Fruit fly (Drosophila melanogaster) whole organism, embryonic: ENCODE results near the gene Parg.

Experiments used
- Atf6 ChIP-seq: fragments of 200-800 bp; sonication (Bioruptor generic); IDR thresholded peaks from 2 replicates; pipeline ENCODE4 v1.3.6; 2022; ENCODE audit warnings: missing biosample characterization, missing genetic modification characterization
- Blimp-1 ChIP-seq: fragments of 200-800 bp; sonication (Bioruptor generic); optimal IDR thresholded peaks from 3 replicates; lab custom pipeline; 2018; ENCODE audit warnings: missing biosample characterization, missing genetic modification characterization, mild to moderate bottlenecking, moderate library complexity, missing genetic modification reagents
- BtbVII ChIP-seq: fragments of 200-800 bp; sonication (Bioruptor generic); optimal IDR thresholded peaks from 3 replicates; lab custom pipeline; 2017; ENCODE audit warnings: missing biosample characterization, mild to moderate bottlenecking, missing genetic modification characterization
- CG10431 ChIP-seq: fragments of 200-800 bp; sonication (Bioruptor generic); optimal IDR thresholded peaks from 3 replicates; lab custom pipeline; 2018; ENCODE audit warnings: missing biosample characterization, mild to moderate bottlenecking, missing genetic modification characterization
- CG10462 ChIP-seq: fragments of 200-800 bp; sonication (Bioruptor generic); optimal IDR thresholded peaks from 2 replicates; lab custom pipeline; 2016; ENCODE audit warnings: missing biosample characterization, missing genetic modification characterization
- CG10565 ChIP-seq: fragments of 200-800 bp; sonication (Bioruptor generic); optimal IDR thresholded peaks from 3 replicates; lab custom pipeline; 2016; ENCODE audit warnings: missing biosample characterization, mild to moderate bottlenecking, missing genetic modification characterization
- CG11456 ChIP-seq: fragments of 200-800 bp; sonication (Bioruptor generic); IDR thresholded peaks from 3 replicates; pipeline ENCODE4 v1.3.6; 2022; ENCODE audit warnings: missing biosample characterization, missing genetic modification characterization
- CG12236 ChIP-seq: fragments of 200-800 bp; sonication (Bioruptor generic); optimal IDR thresholded peaks from 2 replicates; lab custom pipeline; 2016; ENCODE audit warnings: missing biosample characterization, missing genetic modification characterization
- CG12769 ChIP-seq: fragments of 200-800 bp; sonication (Bioruptor generic); optimal IDR thresholded peaks from 2 replicates; lab custom pipeline; 2019; ENCODE audit warnings: missing biosample characterization, mild to moderate bottlenecking, missing genetic modification characterization, moderate library complexity
- CG13624 ChIP-seq: fragments of 200-800 bp; sonication (Bioruptor generic); optimal IDR thresholded peaks from 2 replicates; lab custom pipeline; 2016; ENCODE audit warnings: missing biosample characterization, missing genetic modification characterization
- CG14014 ChIP-seq: fragments of 200-800 bp; sonication (Bioruptor generic); IDR thresholded peaks from 2 replicates; pipeline ENCODE4 v1.3.6; 2022; ENCODE audit warnings: missing biosample characterization, missing genetic modification characterization
- CG16813 ChIP-seq: fragments of 200-800 bp; sonication (Bioruptor generic); IDR thresholded peaks from 3 replicates; pipeline ENCODE4 v1.3.6; 2022; ENCODE audit warnings: missing biosample characterization, missing genetic modification characterization; ENCODE audit not compliant: partially characterized antibody
- CG17186 ChIP-seq: fragments of 200-800 bp; sonication (Bioruptor generic); optimal IDR thresholded peaks from 3 replicates; lab custom pipeline; 2017; ENCODE audit warnings: missing biosample characterization, missing genetic modification reagents, missing genetic modification characterization
- CG17361 ChIP-seq: fragments of 200-800 bp; sonication (Bioruptor generic); IDR thresholded peaks from 3 replicates; pipeline ENCODE4 v1.3.6; 2022; ENCODE audit warnings: missing biosample characterization, missing genetic modification characterization
- CG17568 ChIP-seq: fragments of 200-800 bp; sonication (Bioruptor generic); optimal IDR thresholded peaks from 2 replicates; lab custom pipeline; 2018; ENCODE audit warnings: missing biosample characterization, mild to moderate bottlenecking, missing genetic modification characterization, moderate library complexity
- CG17912 ChIP-seq: fragments of 200-800 bp; sonication (Bioruptor generic); optimal IDR thresholded peaks from 2 replicates; lab custom pipeline; 2018; ENCODE audit warnings: missing biosample characterization, mild to moderate bottlenecking, missing genetic modification characterization
- CG2889 ChIP-seq: fragments of 200-800 bp; sonication (Bioruptor generic); IDR thresholded peaks from 3 replicates; pipeline ENCODE4 v1.3.6; 2022; ENCODE audit warnings: missing biosample characterization, missing genetic modification characterization
- CG5180 ChIP-seq: fragments of 200-800 bp; sonication (Bioruptor generic); optimal IDR thresholded peaks from 3 replicates; lab custom pipeline; 2017; ENCODE audit warnings: missing biosample characterization, missing genetic modification characterization, mild to moderate bottlenecking, moderate library complexity, missing genetic modification reagents
- CG6254 ChIP-seq: fragments of 200-800 bp; sonication (Bioruptor generic); optimal IDR thresholded peaks from 3 replicates; lab custom pipeline; 2017; ENCODE audit warnings: mild to moderate bottlenecking, missing biosample characterization, missing genetic modification reagents, missing genetic modification characterization
- CG6272 ChIP-seq: fragments of 200-800 bp; sonication (Bioruptor generic); IDR thresholded peaks from 2 replicates; pipeline ENCODE4 v1.3.6; 2022; ENCODE audit warnings: missing biosample characterization, missing genetic modification characterization
- CG6791 ChIP-seq: fragments of 200-800 bp; sonication (Bioruptor generic); IDR thresholded peaks from 3 replicates; pipeline ENCODE4 v1.3.6; 2022; ENCODE audit warnings: missing biosample characterization, missing genetic modification characterization; ENCODE audit not compliant: partially characterized antibody
- CG7357 ChIP-seq: fragments of 200-800 bp; sonication (Bioruptor generic); IDR thresholded peaks from 3 replicates; pipeline ENCODE4 v1.3.6; 2022; ENCODE audit warnings: missing biosample characterization, missing genetic modification characterization
- CG7556 ChIP-seq: fragments of 200-800 bp; sonication (Bioruptor generic); optimal IDR thresholded peaks from 2 replicates; lab custom pipeline; 2017; ENCODE audit warnings: missing biosample characterization, mild to moderate bottlenecking, missing genetic modification characterization
- CG8281 ChIP-seq: fragments of 200-800 bp; sonication (Bioruptor generic); optimal IDR thresholded peaks from 2 replicates; lab custom pipeline; 2018; ENCODE audit warnings: missing biosample characterization, mild to moderate bottlenecking, missing genetic modification characterization, moderate library complexity
- CG8478 ChIP-seq: fragments of >200 bp; optimal IDR thresholded peaks from 2 replicates; lab custom pipeline; 2018
- CG9817 ChIP-seq: fragments of 200-800 bp; sonication (Bioruptor generic); optimal IDR thresholded peaks from 2 replicates; lab custom pipeline; 2018; ENCODE audit warnings: missing biosample characterization, mild to moderate bottlenecking, missing genetic modification characterization, moderate library complexity
- CTCF ChIP-seq: fragments of 200-800 bp; sonication (Bioruptor generic); optimal IDR thresholded peaks from 2 replicates; lab custom pipeline; 2017; ENCODE audit warnings: missing biosample characterization, mild to moderate bottlenecking, missing genetic modification characterization, moderate library complexity
- CrebB ChIP-seq: fragments of 200-800 bp; sonication (Bioruptor generic); optimal IDR thresholded peaks from 3 replicates; lab custom pipeline; 2018; ENCODE audit warnings: missing biosample characterization, mild to moderate bottlenecking, missing genetic modification characterization
- Dref ChIP-seq: fragments of 200-800 bp; sonication (Bioruptor generic); IDR thresholded peaks from 2 replicates; pipeline ENCODE4 v1.3.6; 2022; ENCODE audit warnings: missing biosample characterization, missing genetic modification characterization
- E2f2 ChIP-seq: fragments of 200-800 bp; sonication (Bioruptor generic); IDR thresholded peaks from 2 replicates; pipeline ENCODE4 v1.3.6; 2022; ENCODE audit warnings: missing biosample characterization, missing genetic modification characterization
- Eip74EF ChIP-seq, 2 experiments: fragments of 200-800 bp in 1 of 2; fragments of >200 bp in 1 of 2; sonication (Bioruptor generic) in 1 of 2; optimal IDR thresholded peaks; 2 replicates each; lab custom pipeline; 2017 to 2019; ENCODE audit warnings: missing biosample characterization in 2 of 2, missing genetic modification characterization in 2 of 2, mild to moderate bottlenecking in 1 of 2, moderate library complexity in 1 of 2
- H2.0 ChIP-seq: fragments of 200-800 bp; sonication (Bioruptor generic); IDR thresholded peaks from 2 replicates; pipeline ENCODE4 v1.3.6; 2022; ENCODE audit warnings: missing biosample characterization, missing genetic modification characterization
- Meics ChIP-seq: fragments of 200-800 bp; sonication (Bioruptor generic); optimal IDR thresholded peaks from 2 replicates; lab custom pipeline; 2017; ENCODE audit warnings: missing biosample characterization, mild to moderate bottlenecking, missing genetic modification characterization
- NC2β ChIP-seq: fragments of 200-800 bp; sonication (Bioruptor generic); optimal IDR thresholded peaks from 2 replicates; lab custom pipeline; 2016; ENCODE audit warnings: missing biosample characterization, missing genetic modification characterization
- Sin3A ChIP-seq: fragments of >200 bp; optimal IDR thresholded peaks from 2 replicates; lab custom pipeline; 2018
- Sry-δ ChIP-seq: fragments of 200-800 bp; sonication (Bioruptor generic); optimal IDR thresholded peaks from 2 replicates; lab custom pipeline; 2016; ENCODE audit warnings: missing biosample characterization, missing genetic modification characterization
- Usf ChIP-seq: fragments of 200-800 bp; sonication (Bioruptor generic); optimal IDR thresholded peaks from 2 replicates; lab custom pipeline; 2017; ENCODE audit warnings: missing genotype, missing biosample characterization, missing genetic modification characterization
- ac ChIP-seq: fragments of 200-800 bp; sonication (Bioruptor generic); optimal IDR thresholded peaks from 3 replicates; lab custom pipeline; 2017; ENCODE audit warnings: missing biosample characterization, mild to moderate bottlenecking, missing genetic modification characterization
- cas ChIP-seq: fragments of 200-800 bp; sonication (Bioruptor generic); IDR thresholded peaks from 2 replicates; pipeline ENCODE4 v1.3.6; 2022; ENCODE audit warnings: missing biosample characterization, missing genetic modification characterization
- crp ChIP-seq, 2 experiments: fragments of 200-800 bp; sonication (Bioruptor generic); optimal IDR thresholded peaks; 2 replicates in 1 of 2; 3 replicates in 1 of 2; lab custom pipeline; 2017; ENCODE audit warnings: missing biosample characterization in 2 of 2, missing genetic modification characterization in 2 of 2, mild to moderate bottlenecking in 1 of 2, moderate library complexity in 1 of 2
- fu2 ChIP-seq: fragments of 200-800 bp; sonication (Bioruptor generic); optimal IDR thresholded peaks from 2 replicates; lab custom pipeline; 2016; ENCODE audit warnings: missing biosample characterization, missing genetic modification characterization
- lola ChIP-seq, 3 experiments: fragments of >200 bp in 2 of 3; fragments of 200-800 bp in 1 of 3; sonication (Bioruptor generic) in 1 of 3; optimal IDR thresholded peaks; 2 replicates each; lab custom pipeline; 2017 to 2019; ENCODE audit warnings: missing biosample characterization in 3 of 3, missing genetic modification characterization in 3 of 3, mild to moderate bottlenecking in 1 of 3, moderate library complexity in 1 of 3
- mirr ChIP-seq: fragments of 200-800 bp; sonication (Bioruptor generic); optimal IDR thresholded peaks from 3 replicates; lab custom pipeline; 2018; ENCODE audit warnings: missing biosample characterization, mild to moderate bottlenecking, missing genetic modification characterization
- oc ChIP-seq: fragments of 200-800 bp; sonication (Bioruptor generic); optimal IDR thresholded peaks from 2 replicates; lab custom pipeline; 2018; ENCODE audit warnings: missing biosample characterization, mild to moderate bottlenecking, missing genetic modification characterization, moderate library complexity
- pfk ChIP-seq: fragments of 200-800 bp; sonication (Bioruptor generic); optimal IDR thresholded peaks from 2 replicates; lab custom pipeline; 2018; ENCODE audit warnings: missing biosample characterization, mild to moderate bottlenecking, missing genetic modification characterization, moderate library complexity
- rib ChIP-seq: fragments of 200-800 bp; sonication (Bioruptor generic); IDR thresholded peaks from 2 replicates; pipeline ENCODE4 v1.3.6; 2022; ENCODE audit warnings: missing biosample characterization, missing genetic modification characterization
- sens ChIP-seq: fragments of 200-800 bp; sonication (Bioruptor generic); peaks from one replicate; lab custom pipeline; 2016; ENCODE audit warnings: missing biosample characterization, missing genetic modification characterization
- sens-2 ChIP-seq: fragments of 200-800 bp; sonication (Bioruptor generic); IDR thresholded peaks from 2 replicates; pipeline ENCODE4 v1.3.6; 2022; ENCODE audit warnings: missing biosample characterization, missing genetic modification characterization
- sna ChIP-seq: fragments of 200-800 bp; sonication (Bioruptor generic); IDR thresholded peaks from 2 replicates; pipeline ENCODE4 v1.3.6; 2022; ENCODE audit warnings: missing biosample characterization, missing genetic modification characterization; ENCODE audit not compliant: partially characterized antibody
- vvl ChIP-seq: fragments of 200-800 bp; sonication (Bioruptor generic); IDR thresholded peaks from 2 replicates; pipeline ENCODE4 v1.3.6; 2022; ENCODE audit warnings: missing biosample characterization, missing genetic modification characterization
- wek ChIP-seq: fragments of 200-800 bp; sonication (Bioruptor generic); optimal IDR thresholded peaks from 3 replicates; lab custom pipeline; 2018; ENCODE audit warnings: missing biosample characterization, mild to moderate bottlenecking, missing genetic modification characterization, moderate library complexity

Parg gene

DNA sequence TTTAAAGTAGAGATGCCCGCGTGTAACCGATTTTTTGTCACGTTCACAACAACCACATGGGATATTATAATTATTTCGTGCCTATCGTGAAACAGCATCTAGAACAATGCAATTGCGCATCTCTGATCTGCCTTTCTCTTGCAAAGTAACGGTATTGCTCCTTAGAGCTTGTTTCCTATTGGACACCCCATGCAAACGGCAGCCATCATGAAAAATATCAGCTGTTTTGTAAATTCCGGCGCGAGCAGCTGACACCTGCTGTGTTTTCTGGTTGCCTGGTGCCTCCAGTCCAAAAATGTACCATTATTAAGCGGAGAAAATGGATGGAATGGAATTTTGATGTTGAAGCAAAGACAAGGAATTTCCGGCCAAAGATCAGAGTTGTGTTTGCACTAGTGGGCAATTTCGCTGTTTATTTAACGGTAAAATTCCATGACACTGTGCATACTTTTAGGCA lies 32.9 kb upstream of the Parg start (continued):
- TF ChIP-seq ac (peak; percentile 55), H2.0 (no peak), Atf6 (GFP tag; lab: Robert Waterston, UW) (peak; percentile 27; the same call in 1 of the 2 replicates), CG5180 (peak; percentile 22), CG16813 (GFP tag; lab: Robert Waterston, UW) (peak; percentile 85; the same call in 2 of the 3 replicates), sna (GFP tag; lab: Robert Waterston, UW) (peak; percentile 77), CG6254 (GFP tag; lab: Kevin White, UChicago) (peak; percentile 2), CG12769 (tag; lab: Kevin White, UChicago) (peak; percentile 8), rib (GFP tag; lab: Robert Waterston, UW) (no peak), CG7556 (GFP tag; lab: Kevin White, UChicago) (peak; percentile 8), cas (no peak), BtbVII (GFP tag; lab: Kevin White, UChicago) (no peak), CG17912 (GFP tag; lab: Kevin White, UChicago) (peak; percentile 28), CG17568 (GFP tag; lab: Kevin White, UChicago) (peak; percentile 13), CrebB (tag; lab: Kevin White, UChicago) (peak; percentile 37), sens (GFP tag; lab: Kevin White, UChicago) (peak; percentile 74), Eip74EF (GFP tag; optimal IDR thresholded peaks at IDR 0.05; lab: Kevin White, UChicago) (peak in 1 of 2 experiments; percentile 40), NC2β (GFP tag; lab: Kevin White, UChicago) (peak; percentile 2), vvl (no peak), oc (no peak), CG17186 (GFP tag; lab: Kevin White, UChicago) (no peak), CG9817 (tag; lab: Kevin White, UChicago) (no peak), CG10431 (GFP tag; lab: Kevin White, UChicago) (peak; percentile 44), CG8281 (tag; lab: Kevin White, UChicago) (peak; percentile 0), mirr (GFP tag; lab: Kevin White, UChicago) (no peak), Usf (GFP tag; lab: Kevin White, UChicago) (no peak), sens-2 (GFP tag; lab: Robert Waterston, UW) (no peak), Dref (GFP tag; lab: Robert Waterston, UW) (no peak), lola (GFP tag; optimal IDR thresholded peaks at IDR 0.05; lab: Kevin White, UChicago) (peak in 1 of 3 experiments; percentile 9), Meics (GFP tag; lab: Kevin White, UChicago) (no peak), wek (GFP tag; lab: Kevin White, UChicago) (peak; percentile 13), CG6272 (GFP tag; lab: Robert Waterston, UW) (no peak), CG6791 (GFP tag; lab: Robert Waterston, UW) (peak; percentile 80), crp (GFP tag; optimal IDR thresholded peaks at IDR 0.05; lab: Kevin White, UChicago) (peak in 1 of 2 experiments; percentile 73), pfk (GFP tag; lab: Kevin White, UChicago) (peak; percentile 16), CG17361 (GFP tag; lab: Robert Waterston, UW) (0 out of 3 replicates have a peak, but pooled peaks have one; percentile 13), Sry-δ (GFP tag; lab: Kevin White, UChicago) (peak; percentile 11), CG2889 (GFP tag; lab: Robert Waterston, UW) (no peak), CG12236 (GFP tag; lab: Kevin White, UChicago) (peak; percentile 8), CG7357 (no peak), CG11456 (GFP tag; lab: Robert Waterston, UW) (no peak), CG13624 (no peak), fu2 (GFP tag; lab: Kevin White, UChicago) (no peak), CG10565 (GFP tag; lab: Kevin White, UChicago) (no peak), CG14014 (GFP tag; lab: Robert Waterston, UW) (no peak), CG10462 (GFP tag; lab: Kevin White, UChicago) (peak; percentile 83), CG8478 (no peak), Blimp-1 (GFP tag; lab: Kevin White, UChicago) (peak; percentile 19), E2f2 (peak; percentile 30; the same call in 1 of the 2 replicates), Sin3A (lab: Kevin White, UChicago) (no peak), CTCF (peak; percentile 34)
